Fruit fly (Drosophila melanogaster) whole organism: ENCODE data around the gene CG13003.

Experiments used
- CG8478 ChIP-seq: fragments of >200 bp; optimal IDR thresholded peaks from 2 replicates; lab custom pipeline; 2018; ENCODE audit warnings: inconsistent platforms
- Dll ChIP-seq: fragments of >200 bp; optimal IDR thresholded peaks from 2 replicates; lab custom pipeline; 2017
- EcR ChIP-seq, 2 experiments: fragments of >200 bp; optimal IDR thresholded peaks; 2 replicates each; lab custom pipeline; 2017; ENCODE audit warnings: missing biosample characterization in 2 of 2, missing genetic modification characterization in 2 of 2, missing genetic modification reagents in 2 of 2
- pan ChIP-seq: fragments of >200 bp; optimal IDR thresholded peaks from 2 replicates; lab custom pipeline; 2017
- psq ChIP-seq: fragments of >200 bp; optimal IDR thresholded peaks from 2 replicates; lab custom pipeline; 2017
- usp ChIP-seq: fragments of >200 bp; optimal IDR thresholded peaks from 2 replicates; lab custom pipeline; 2017; ENCODE audit warnings: missing biosample characterization, missing genetic modification characterization, mixed read lengths

Gene CG13003

DNA sequence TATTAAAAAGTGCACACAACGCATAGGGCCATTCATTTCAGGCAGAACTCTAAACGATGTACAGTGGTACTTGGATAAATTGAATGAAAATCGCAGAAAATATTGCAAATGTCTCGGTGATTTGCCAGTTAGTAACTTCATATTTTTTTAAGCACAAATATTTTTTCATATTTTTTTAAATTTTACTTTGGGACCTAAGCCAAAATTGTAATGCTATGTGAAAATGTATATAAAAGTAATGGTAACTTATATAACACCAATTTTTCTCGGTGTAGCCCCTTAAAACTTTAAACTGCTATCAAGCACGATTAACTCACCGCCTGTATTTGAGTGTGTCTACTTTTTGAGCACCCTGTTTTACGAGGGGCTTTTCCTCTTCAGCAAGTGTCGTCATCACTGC lies 55.1 kb downstream of the CG13003 start:
- TF ChIP-seq CG8478 (lab: Kevin White, UChicago) (no peak), pan (lab: Kevin White, UChicago) (no peak), Dll (lab: Kevin White, UChicago) (no peak), psq (no peak), EcR (GFP tag; optimal IDR thresholded peaks at IDR 0.05; lab: Kevin White, UChicago) (no peak), usp (GFP tag; lab: Kevin White, UChicago) (no peak)

DNA sequence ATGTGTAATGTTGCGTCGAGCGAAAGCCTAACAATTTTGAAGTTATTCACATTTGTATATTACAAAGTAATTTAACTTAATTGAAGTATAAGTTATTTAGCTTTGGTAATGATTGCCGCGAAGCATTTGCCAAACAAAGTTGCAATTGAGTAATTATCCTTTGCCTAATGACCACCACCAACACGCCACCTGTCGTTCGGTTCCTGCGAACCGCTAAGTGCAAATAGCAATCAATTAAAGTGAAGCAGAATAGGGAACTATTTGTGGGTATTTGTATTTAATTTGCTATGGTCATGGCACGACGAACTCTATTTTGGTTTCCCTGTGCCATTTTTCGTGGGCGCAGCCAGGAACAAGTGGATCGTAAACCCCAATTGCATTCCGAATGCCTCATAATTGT lies 55.7 kb downstream of the CG13003 start:
- TF ChIP-seq EcR (GFP tag; optimal IDR thresholded peaks at IDR 0.05; lab: Kevin White, UChicago): no peak
- TF ChIP-seq psq: no peak
- no peak for TF ChIP-seq Dll (lab: Kevin White, UChicago)
- no peak for TF ChIP-seq pan (lab: Kevin White, UChicago)
- TF ChIP-seq CG8478 (lab: Kevin White, UChicago): no peak
- TF ChIP-seq usp (GFP tag; lab: Kevin White, UChicago): no peak

DNA sequence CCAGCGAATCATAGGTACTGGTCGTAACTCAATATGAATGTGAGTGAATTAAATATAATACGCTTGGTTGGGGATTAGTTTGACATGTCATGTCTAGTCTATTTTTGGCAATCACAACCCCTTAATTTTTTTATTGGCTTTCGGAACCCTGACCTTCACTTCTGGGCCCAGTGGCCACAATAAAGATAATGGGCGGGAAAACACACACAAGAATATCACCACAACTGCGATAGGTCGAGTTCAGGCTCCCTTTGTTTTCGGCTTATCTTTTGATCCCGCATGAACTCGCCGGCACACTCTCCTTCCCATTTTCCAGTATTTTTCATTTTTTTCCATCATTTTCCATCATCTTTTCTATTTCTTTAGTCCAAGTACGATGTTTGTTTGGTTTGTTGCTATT lies 58.2 kb downstream of the CG13003 start:
- TF ChIP-seq Dll (lab: Kevin White, UChicago): no peak
- no peak for TF ChIP-seq pan (lab: Kevin White, UChicago)
- TF ChIP-seq usp (GFP tag; lab: Kevin White, UChicago): no peak
- TF ChIP-seq EcR (GFP tag; optimal IDR thresholded peaks at IDR 0.05; lab: Kevin White, UChicago): no peak
- TF ChIP-seq psq: no peak
- TF ChIP-seq CG8478 (lab: Kevin White, UChicago): no peak

DNA sequence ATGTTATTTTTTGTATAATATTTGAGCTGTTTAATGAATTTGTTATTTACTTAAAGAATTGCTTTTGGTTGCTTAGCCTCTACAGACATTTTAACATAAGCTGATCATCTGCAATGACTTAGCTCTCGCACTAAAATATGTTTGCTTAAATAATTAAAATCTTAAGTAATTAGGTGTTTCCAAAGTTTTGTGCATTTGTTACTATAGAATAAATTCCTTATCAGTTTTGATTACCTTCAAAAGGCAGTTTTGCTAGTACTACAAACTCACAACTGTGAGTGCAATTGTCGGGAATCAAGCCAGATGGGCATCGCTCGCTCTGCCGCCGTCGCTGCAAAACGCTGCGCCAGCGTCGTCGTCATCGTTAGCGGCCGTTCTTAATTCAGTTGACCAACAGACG lies 59.8 kb downstream of the CG13003 start:
- TF ChIP-seq pan (lab: Kevin White, UChicago): no peak
- TF ChIP-seq usp (GFP tag; lab: Kevin White, UChicago): no peak
- TF ChIP-seq EcR (GFP tag; optimal IDR thresholded peaks at IDR 0.05; lab: Kevin White, UChicago): no peak
- no peak for TF ChIP-seq CG8478 (lab: Kevin White, UChicago)
- TF ChIP-seq psq: no peak
- no peak for TF ChIP-seq Dll (lab: Kevin White, UChicago)

DNA sequence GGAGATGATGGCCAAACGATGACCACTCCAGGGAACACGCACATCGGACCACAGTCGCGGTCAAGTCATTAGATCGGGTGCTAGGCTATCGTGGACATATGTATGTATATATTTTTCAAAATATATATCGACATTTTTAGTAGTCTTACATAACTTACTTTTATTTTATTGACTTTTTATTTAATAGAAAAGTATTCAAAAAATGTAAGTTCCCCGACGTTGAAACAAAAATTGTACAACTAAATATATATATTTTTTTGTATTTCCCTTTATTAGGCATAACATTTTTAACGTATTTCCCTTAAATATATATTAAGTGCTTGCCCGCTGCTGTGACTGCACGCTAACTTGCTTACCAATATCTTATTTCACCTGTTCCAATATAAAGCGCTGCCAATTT lies 61.2 kb downstream of the CG13003 start:
- TF ChIP-seq psq: no peak
- no peak for TF ChIP-seq Dll (lab: Kevin White, UChicago)
- TF ChIP-seq usp (GFP tag; lab: Kevin White, UChicago): no peak

DNA sequence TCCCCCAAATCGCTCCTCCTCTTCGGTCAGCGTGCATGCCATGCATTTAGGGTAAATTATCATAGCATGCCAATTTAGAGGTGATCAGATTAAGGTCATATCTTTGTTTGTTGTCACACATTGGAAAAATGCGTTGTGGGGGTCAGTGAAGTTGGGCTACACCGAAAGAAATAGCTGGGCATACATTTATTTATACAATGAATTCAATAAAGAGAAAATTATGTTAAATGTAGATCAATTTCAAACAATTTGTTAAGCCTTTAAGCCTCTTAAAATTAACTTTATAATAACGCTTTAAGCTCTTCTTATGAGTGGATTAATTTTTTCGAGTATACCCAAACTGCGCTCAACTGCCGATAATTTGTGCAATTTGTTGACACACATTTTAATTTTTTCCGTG lies 62.0 kb downstream of the CG13003 start:
- TF ChIP-seq usp (GFP tag; lab: Kevin White, UChicago) (no peak), EcR (GFP tag; optimal IDR thresholded peaks at IDR 0.05; lab: Kevin White, UChicago) (no peak)

DNA sequence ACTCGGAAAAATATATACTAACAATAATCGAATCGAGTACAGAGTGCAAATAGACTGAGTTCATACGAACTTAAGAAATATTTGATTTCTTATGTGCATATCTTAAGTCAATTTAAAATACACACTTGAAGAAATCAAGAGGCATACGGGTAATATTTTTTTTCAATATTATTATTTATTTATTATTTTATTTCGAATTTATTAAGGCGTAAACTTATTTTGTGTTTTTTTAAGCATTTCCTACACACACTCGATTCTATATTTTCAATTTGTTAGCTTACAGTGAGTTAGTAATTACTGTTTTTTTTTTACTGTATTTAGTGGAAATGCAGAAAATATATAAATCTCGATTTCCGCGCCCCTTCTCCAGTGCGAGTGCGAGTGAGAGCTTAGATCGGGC lies 63.1 kb downstream of the CG13003 start:
- TF ChIP-seq EcR (GFP tag; optimal IDR thresholded peaks at IDR 0.05; lab: Kevin White, UChicago) (no peak), CG8478 (lab: Kevin White, UChicago) (no peak), usp (GFP tag; lab: Kevin White, UChicago) (no peak), Dll (lab: Kevin White, UChicago) (no peak), pan (lab: Kevin White, UChicago) (no peak), psq (no peak)

DNA sequence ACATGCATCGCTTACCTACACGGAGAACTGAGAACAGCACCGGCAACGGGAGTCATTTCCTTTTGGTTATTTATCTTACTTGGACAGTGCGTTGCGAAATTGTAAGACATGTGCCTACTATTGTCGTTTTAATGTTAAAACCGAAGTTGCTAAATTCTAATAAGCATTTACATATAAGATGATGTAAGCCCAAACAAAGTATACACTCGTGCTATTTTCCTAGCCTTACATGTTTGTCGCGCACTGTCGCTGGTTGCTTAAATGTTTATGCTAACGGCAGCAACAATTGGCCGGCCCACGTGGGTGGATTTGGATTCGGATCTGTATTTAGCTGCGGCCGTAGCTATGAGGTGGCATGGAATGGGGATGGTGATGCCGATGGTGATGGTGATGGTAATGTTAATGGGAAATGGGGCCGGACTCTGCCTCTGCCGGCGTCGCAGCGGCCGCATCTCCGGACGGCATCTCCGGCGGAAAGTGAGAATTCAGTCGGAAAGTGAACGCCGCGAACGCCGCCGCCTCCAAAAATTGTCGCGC lies 65.1 kb downstream of the CG13003 start, which contains the start of gene CG4829:
TSS of gene CG4829 (plus strand) at position 487 of the 537 bp plus-strand sequence.
- TF ChIP-seq psq (no peak), pan (lab: Kevin White, UChicago) (no peak), CG8478 (lab: Kevin White, UChicago) (no peak), usp (GFP tag; lab: Kevin White, UChicago) (no peak), Dll (lab: Kevin White, UChicago) (no peak), EcR (GFP tag; optimal IDR thresholded peaks at IDR 0.05; lab: Kevin White, UChicago) (no peak)

DNA sequence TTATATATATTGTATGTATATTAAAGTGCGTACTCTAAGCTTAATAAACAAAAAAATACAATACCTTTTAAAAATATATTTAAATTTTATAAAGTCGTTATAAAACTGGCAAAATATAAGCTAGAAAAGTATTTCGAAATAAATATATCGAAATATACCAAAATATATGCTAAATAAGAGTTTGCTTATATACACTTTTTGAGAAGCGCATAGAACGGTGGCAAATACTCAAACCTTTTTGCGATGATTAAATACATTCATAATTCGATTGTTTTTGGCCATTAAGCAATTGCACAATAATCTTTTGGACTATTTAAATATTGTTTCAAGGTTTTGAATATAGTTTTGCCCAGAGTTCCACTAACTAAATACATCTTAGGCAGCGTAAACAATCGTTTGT lies 67.3 kb downstream of the CG13003 start:
- TF ChIP-seq pan (lab: Kevin White, UChicago): no peak
- no peak for TF ChIP-seq usp (GFP tag; lab: Kevin White, UChicago)
- no peak for TF ChIP-seq EcR (GFP tag; optimal IDR thresholded peaks at IDR 0.05; lab: Kevin White, UChicago)
- no peak for TF ChIP-seq CG8478 (lab: Kevin White, UChicago)
- TF ChIP-seq Dll (lab: Kevin White, UChicago): no peak
- TF ChIP-seq psq: no peak

DNA sequence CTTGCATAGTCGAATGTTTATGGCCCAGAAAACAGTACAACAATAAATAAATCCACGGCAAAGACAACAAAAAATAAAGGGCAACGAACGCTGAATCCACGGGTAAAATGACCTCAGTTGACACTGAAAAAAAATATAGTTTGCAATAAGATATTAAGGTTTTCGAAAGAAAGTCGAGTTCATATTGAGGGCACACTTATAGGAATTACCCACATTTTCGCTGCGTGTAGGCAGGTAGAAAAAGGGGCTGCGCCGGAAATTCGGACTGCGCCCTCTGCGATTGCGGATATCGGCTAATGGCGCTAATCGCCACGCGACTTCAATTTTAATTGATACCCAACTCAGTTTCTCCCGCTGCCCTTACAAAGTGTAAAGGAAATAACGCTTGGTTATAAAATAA lies 67.7 kb downstream of the CG13003 start:
- TF ChIP-seq usp (GFP tag; lab: Kevin White, UChicago) (no peak), EcR (GFP tag; optimal IDR thresholded peaks at IDR 0.05; lab: Kevin White, UChicago) (no peak), CG8478 (lab: Kevin White, UChicago) (no peak), pan (lab: Kevin White, UChicago) (no peak), psq (no peak), Dll (lab: Kevin White, UChicago) (no peak)

DNA sequence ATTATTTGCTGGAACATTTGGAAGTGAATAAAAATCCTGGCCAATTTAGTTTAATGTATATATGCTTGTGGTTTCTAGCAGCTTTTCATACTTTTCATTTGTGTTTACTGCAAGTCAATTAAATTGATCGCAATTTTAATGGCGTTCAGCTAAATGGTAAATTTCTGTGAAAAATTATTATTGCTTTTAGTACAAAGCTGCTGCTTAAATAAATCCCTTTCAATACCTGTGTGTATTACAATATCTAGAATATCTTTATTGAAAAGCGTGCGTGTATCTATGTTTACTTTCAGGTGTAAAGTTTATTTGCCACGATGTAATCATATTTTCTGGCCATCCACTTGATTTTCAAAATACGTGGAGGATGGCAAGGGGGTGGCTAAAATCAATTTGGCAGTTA lies 70.6 kb downstream of the CG13003 start, which contains the start of gene ppk28:
TSS of gene ppk28 (plus strand) at position 301 of the 400 bp plus-strand sequence.
- TF ChIP-seq pan (lab: Kevin White, UChicago) (no peak), Dll (lab: Kevin White, UChicago) (no peak), psq (no peak), CG8478 (lab: Kevin White, UChicago) (no peak), usp (GFP tag; lab: Kevin White, UChicago) (no peak), EcR (GFP tag; optimal IDR thresholded peaks at IDR 0.05; lab: Kevin White, UChicago) (no peak)

DNA sequence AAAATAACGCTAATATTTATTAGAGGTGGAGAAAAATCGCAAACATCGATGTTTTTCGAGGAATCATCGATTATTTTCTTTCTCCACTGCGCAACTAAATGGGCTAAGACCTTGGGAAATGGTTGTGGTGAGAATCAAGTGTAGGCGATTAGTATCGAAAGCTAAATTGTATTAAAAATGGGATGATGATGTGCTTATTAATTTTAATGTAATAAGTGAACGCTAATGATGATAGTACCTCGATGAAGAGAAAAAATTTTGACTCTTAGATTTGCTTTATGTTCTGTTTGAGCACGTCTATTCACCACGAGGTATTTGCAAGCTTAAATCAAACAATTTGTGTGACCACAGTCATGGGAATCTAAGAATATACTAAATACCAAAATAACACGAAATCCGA lies 73.0 kb downstream of the CG13003 start, which contains the start of the genes Rai1 and CG13005:
TSS of gene Rai1 (minus strand) at position 46 of the 400 bp plus-strand sequence.
TSS of gene CG13005 (plus strand) at position 352 of the 400 bp plus-strand sequence.
- no peak for TF ChIP-seq EcR (GFP tag; optimal IDR thresholded peaks at IDR 0.05; lab: Kevin White, UChicago)
- TF ChIP-seq pan (lab: Kevin White, UChicago): no peak
- TF ChIP-seq psq: no peak
